Worm (Caenorhabditis elegans): ENCODE measurements around the gene npr-43.

Gene npr-43

DNA sequence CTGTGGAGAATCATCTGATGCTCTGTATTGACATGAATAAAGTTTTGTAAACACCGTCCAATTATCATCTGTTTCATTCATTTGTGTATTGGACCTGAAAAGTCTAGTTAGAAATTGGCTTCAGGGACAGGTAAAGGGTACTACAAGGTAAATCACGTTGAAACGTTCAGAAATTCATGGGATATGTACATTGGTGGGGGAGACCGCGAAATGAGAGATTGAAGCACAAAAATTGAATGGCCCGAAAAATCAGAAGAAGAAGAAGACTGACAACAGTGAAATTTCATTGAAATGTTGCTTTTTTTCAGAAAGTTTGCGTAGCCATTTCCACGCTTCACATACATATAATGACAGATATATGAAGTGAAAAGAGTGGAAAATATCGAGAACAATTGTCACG, at the start of gene npr-43:
npr-43 (minus strand) TSS at position 101 of the 400 bp plus-strand sequence.
- TF ChIP-seq W03F9.2 (tag; optimal IDR thresholded peaks at IDR 0.05) (no peak), dao-5 (tag; optimal IDR thresholded peaks at IDR 0.05) (no peak), him-1 (tag; optimal IDR thresholded peaks at IDR 0.05) (no peak)

DNA sequence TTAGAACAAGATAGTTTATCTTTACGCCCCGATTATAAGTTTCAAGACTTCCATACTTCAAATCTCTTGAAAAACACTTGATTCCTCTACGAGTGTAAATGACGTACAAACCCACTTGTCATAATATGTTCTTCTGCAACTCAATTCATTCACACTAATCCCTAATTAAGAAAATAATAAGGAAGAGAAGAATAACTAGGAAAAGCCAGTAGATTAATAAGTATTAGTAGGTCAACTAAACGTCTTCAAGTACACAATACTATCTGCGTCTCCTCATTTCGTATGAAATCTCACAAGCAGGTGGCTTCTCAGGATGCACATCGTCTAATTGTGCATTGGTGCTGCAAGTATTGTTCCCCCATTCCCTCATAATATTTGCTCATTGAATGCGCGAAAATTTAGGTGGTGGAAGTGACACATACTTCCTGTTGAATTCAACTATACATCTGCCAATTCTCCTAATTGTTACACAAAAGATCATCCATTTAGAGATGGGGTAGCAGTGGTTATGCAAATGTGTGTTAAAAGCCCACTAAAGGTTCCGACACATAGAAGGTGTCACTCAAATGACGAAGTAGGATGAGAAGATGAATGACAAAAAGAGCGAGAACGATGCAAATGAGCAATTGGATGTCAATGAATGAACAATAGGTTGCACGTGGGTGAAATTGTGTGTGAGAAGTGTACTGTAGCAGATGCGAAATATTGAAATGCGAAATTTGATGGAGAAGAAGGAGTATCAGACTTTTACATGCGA, 48.4 kb upstream of the npr-43 start:
- no peak for TF ChIP-seq dao-5 (tag; optimal IDR thresholded peaks at IDR 0.05)
- no peak for TF ChIP-seq him-1 (tag; optimal IDR thresholded peaks at IDR 0.05)
- TF ChIP-seq W03F9.2 (tag; optimal IDR thresholded peaks at IDR 0.05) = no peak

DNA sequence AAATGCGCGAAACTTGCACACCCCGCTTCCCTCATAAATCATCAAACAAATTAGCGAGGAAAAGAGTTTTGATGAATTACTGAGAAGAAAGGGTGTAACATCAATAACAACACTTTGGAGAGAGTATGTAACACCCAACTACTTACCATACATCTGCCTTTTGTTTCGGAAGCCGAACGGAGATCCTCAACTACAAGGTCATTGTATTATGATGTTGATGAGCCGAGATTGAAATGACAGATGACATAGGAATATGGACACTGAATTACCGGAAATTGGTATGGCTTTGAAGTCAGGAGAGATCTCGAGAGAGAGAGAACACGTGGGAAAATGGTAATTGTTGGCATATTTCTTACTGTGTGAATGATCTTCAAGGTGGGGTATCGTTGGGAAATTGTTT, 47.1 kb upstream of the npr-43 start:
- TF ChIP-seq him-1 (tag; optimal IDR thresholded peaks at IDR 0.05) = no peak
- TF ChIP-seq dao-5 (tag; optimal IDR thresholded peaks at IDR 0.05) = no peak
- TF ChIP-seq W03F9.2 (tag; optimal IDR thresholded peaks at IDR 0.05) = no peak

DNA sequence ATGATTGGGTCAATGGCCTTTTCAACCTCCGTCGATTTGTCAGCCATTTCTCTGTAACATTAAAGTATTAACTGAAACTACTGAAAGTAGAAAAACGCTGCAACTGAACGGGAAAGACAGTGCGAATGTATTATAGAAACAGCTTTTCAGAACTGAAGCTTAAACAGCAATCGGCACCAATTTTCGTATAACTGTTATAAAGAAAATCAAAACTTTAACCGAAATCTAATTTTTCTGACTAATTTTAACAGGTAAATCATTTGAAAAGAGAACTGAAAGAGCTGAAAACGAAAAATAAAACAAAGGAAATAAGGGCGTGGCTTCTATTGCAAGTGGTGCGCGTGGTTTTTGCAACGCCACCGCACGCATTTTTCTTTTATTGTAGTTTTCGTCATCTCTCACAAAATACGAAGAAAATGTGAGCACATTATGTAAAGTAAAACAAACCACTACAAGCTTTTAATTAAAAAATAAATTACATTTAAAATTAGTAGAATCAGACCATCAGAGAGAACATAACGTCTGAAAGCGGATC, 46.1 kb upstream of the npr-43 start, which contains the start of gene rrsr-1:
rrsr-1 (minus strand) TSS at position 51 of the 535 bp plus-strand sequence.
- TF ChIP-seq dao-5 (tag; optimal IDR thresholded peaks at IDR 0.05) (no peak), W03F9.2 (tag; optimal IDR thresholded peaks at IDR 0.05) (no peak)

ce11 chrV:14423268-14423667, 44.4 kb upstream of the npr-43 start, which contains the start of gene rpoa-12:
Gene rpoa-12, minus strand, starts transcription at chrV:14423304.
- TF ChIP-seq W03F9.2 (tag; optimal IDR thresholded peaks at IDR 0.05) (no peak), him-1 (tag; optimal IDR thresholded peaks at IDR 0.05) (no peak), dao-5 (tag; optimal IDR thresholded peaks at IDR 0.05) (no peak)

- no peak for TF ChIP-seq dao-5 (tag; optimal IDR thresholded peaks at IDR 0.05)
- no peak for TF ChIP-seq W03F9.2 (tag; optimal IDR thresholded peaks at IDR 0.05)
- no peak for TF ChIP-seq him-1 (tag; optimal IDR thresholded peaks at IDR 0.05)
Measured at ce11 chrV:14422317-14422716, 43.4 kb upstream of the npr-43 start, which contains the start of gene pas-1. Gene pas-1, minus strand, starts transcription at chrV:14422618.

ce11 chrV:14421325-14421724, 42.4 kb upstream of the npr-43 start, which contains the start of gene dhs-22:
Gene dhs-22, minus strand, starts transcription at chrV:14421440.
- TF ChIP-seq W03F9.2 (tag; optimal IDR thresholded peaks at IDR 0.05) (no peak), him-1 (tag; optimal IDR thresholded peaks at IDR 0.05) (no peak), dao-5 (tag; optimal IDR thresholded peaks at IDR 0.05) (no peak)

DNA sequence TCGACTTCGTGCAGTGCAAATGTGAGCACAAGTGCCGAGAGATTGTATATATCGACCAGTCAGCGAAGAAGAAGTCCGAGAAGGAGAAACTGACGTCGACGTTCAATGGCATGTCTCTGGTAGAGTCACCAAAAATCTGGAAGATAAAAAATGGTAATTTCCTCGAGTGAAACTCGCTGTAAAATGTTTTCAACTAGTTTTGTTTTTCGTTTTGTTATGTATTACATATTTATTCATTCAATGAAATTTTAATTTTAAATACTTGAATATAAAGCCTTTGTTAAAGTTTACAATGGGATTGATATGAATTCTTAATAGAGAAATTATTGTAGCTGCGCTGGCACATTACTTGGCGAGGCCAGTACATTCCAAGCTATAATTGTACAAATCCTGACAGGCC, 41.0 kb upstream of the npr-43 start:
- TF ChIP-seq W03F9.2 (tag; optimal IDR thresholded peaks at IDR 0.05) (no peak), him-1 (tag; optimal IDR thresholded peaks at IDR 0.05) (no peak), dao-5 (tag; optimal IDR thresholded peaks at IDR 0.05) (no peak)

DNA sequence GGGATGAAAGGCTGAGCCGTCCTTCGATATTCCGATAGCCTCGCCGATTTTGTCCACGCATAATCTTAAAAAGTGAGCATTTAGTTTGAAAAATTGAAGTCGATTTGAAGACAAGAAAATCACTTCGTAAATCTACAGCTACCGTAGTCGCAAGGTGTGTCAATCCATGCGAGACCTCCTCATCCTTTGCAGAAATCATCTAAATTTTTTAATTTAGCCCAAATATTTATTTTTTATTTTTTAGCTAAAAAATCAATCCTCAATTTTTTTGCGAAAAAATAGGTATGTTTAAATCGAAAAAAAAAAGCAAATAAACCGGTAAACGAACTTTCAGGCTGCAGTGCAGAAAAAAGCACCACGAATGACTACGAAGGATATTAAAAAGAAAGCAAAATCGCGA, 38.8 kb upstream of the npr-43 start, which contains the start of the genes nxf-2 and set-31:
nxf-2 (minus strand) TSS at position 101 of the 400 bp plus-strand sequence.
set-31 (plus strand) TSS at position 169 of the 400 bp plus-strand sequence.
- no peak for TF ChIP-seq W03F9.2 (tag; optimal IDR thresholded peaks at IDR 0.05)
- no peak for TF ChIP-seq dao-5 (tag; optimal IDR thresholded peaks at IDR 0.05)
- no peak for TF ChIP-seq him-1 (tag; optimal IDR thresholded peaks at IDR 0.05)

DNA sequence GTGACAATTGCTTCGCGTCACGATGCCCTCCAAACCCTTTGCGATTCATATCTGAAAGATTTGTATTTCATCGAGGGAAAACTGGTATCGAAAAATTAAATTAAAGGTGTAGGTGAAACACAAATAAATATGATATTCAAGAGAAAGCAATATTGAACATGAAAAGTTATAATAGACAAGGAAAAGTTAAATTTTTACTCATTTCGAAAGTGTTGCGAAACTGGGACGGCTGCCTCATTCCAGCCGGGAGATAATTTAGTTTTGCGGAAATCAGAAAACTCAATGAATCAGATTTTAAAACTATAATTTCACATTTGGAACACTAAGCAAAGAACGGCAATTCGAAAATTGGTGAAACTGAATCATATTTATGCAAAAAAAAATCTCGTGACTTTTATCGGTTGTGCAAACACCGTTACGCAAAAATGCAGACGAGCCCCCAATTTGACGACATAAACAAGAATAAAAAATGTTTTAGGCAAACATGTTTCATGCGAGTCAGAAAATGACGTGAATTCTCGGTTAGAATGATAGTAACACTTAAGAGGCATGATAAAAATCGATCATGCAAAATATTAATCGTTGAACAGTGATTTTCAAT, 36.2 kb upstream of the npr-43 start, which contains the start of the genes nxf-1 and C15H11.11:
nxf-1 (minus strand) TSS at position 51 of the 601 bp plus-strand sequence.
C15H11.11 (plus strand) TSS at position 536 of the 601 bp plus-strand sequence.
- TF ChIP-seq him-1 (tag; optimal IDR thresholded peaks at IDR 0.05) = no peak
- TF ChIP-seq dao-5 (tag; optimal IDR thresholded peaks at IDR 0.05) = no peak
- peak; percentile 68 for TF ChIP-seq W03F9.2 (tag; optimal IDR thresholded peaks at IDR 0.05)

ce11 chrV:14414032-14414431, 35.1 kb upstream of the npr-43 start:
- TF ChIP-seq him-1 (tag; optimal IDR thresholded peaks at IDR 0.05) (no peak), dao-5 (tag; optimal IDR thresholded peaks at IDR 0.05) (no peak), W03F9.2 (tag; optimal IDR thresholded peaks at IDR 0.05) (no peak)

DNA sequence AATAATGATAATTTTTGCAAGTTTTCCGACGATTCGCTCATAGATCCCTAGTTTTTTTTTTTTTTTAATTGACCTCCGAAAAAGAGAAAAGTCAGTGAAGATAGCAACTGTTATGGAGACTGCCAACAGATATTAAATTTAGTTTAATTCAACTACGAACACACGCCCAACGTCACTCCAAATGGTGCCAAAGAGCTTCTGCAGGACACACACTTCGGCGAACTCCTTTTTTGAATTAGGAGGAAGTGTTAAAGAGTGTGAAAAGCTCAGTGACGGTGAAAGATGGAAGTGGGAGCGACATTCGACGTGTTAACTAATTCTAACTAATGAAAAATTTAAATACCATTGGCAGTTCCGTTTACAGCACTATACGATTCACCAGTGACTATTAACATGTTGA, 33.1 kb upstream of the npr-43 start:
- no peak for TF ChIP-seq dao-5 (tag; optimal IDR thresholded peaks at IDR 0.05)
- no peak for TF ChIP-seq W03F9.2 (tag; optimal IDR thresholded peaks at IDR 0.05)
- TF ChIP-seq him-1 (tag; optimal IDR thresholded peaks at IDR 0.05) = no peak

ce11 chrV:14409905-14410304, 31.0 kb upstream of the npr-43 start:
- TF ChIP-seq dao-5 (tag; optimal IDR thresholded peaks at IDR 0.05) (no peak), W03F9.2 (tag; optimal IDR thresholded peaks at IDR 0.05) (no peak), him-1 (tag; optimal IDR thresholded peaks at IDR 0.05) (no peak)

DNA sequence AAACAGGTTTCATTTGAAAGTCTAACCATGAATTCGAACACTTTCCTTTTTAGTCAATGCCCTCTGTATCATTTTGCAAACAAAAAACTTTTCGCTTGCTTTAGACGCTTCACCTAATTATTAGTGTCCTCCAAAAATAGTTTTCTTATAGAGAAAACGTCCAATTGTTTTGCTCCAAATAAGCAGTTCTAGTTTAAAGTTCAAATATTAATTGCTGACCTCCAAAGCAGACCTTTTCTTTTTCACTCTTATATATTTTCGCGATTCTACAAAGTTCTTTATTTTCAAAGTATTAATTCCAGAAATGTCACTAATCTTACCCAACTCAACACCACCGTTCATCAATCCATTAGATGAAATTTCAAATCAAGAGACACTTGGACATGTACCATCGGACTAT, 29.9 kb upstream of the npr-43 start, which contains the start of gene gnrr-2:
gnrr-2 (plus strand) TSS at position 301 of the 400 bp plus-strand sequence.
- TF ChIP-seq dao-5 (tag; optimal IDR thresholded peaks at IDR 0.05) (no peak), him-1 (tag; optimal IDR thresholded peaks at IDR 0.05) (no peak), W03F9.2 (tag; optimal IDR thresholded peaks at IDR 0.05) (no peak)

Measured in whole organism, L4/young adult.